Worm (Caenorhabditis elegans): ENCODE measurements around the gene cyld-1.

DNA sequence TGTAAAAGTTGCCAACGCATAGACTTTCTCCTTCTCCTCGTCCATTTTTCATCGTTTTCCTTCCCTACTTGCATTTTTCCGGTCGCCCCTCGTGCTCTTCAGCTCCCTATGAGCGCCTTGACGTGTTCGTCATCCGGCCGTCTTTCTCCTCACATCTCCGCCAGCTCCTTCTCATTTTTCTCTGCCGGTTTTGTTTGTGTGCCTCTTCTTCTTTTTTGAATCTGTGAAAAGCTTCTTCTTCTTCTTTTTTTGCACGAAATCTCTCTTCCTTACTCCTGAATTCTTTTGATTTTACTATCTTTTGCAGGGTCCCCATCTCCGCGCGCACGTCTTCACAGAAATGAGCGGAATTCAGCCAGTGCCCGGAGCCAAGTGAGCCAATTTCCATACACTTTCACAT, 58.9 kb downstream of the cyld-1 start, which contains the start of gene K11H3.3:
- TF ChIP-seq unc-62 (GFP tag; optimal IDR thresholded peaks at IDR 0.05): no peak
- no peak for TF ChIP-seq Y67H2A.10 (GFP tag; conservative IDR thresholded peaks at IDR 0.05)
- TF ChIP-seq die-1 (tag; optimal IDR thresholded peaks at IDR 0.05): no peak
- no peak for TF ChIP-seq nhr-120 (GFP tag; IDR thresholded peaks at IDR 0.05)
- no peak for TF ChIP-seq efl-1 (GFP tag; optimal IDR thresholded peaks at IDR 0.05)
- no peak for TF ChIP-seq him-1 (tag; optimal IDR thresholded peaks at IDR 0.05)
- TF ChIP-seq sea-2 (GFP tag; IDR thresholded peaks at IDR 0.05): no peak
- TF ChIP-seq B0019.2 (GFP tag; conservative IDR thresholded peaks at IDR 0.05): no peak
- TF ChIP-seq ztf-6 (GFP tag; IDR thresholded peaks at IDR 0.05): no peak
- no peak for TF ChIP-seq tlf-1 (GFP tag; optimal IDR thresholded peaks at IDR 0.05)
- no peak for TF ChIP-seq xnd-1 (tag; optimal IDR thresholded peaks at IDR 0.05)
- TF ChIP-seq bed-2 (GFP tag; IDR thresholded peaks at IDR 0.05): no peak
- no peak for TF ChIP-seq pha-4 (tag; optimal IDR thresholded peaks at IDR 0.05)
- TF ChIP-seq ZK185.1 (tag; optimal IDR thresholded peaks at IDR 0.05; ENCODE audit: poor library complexity, severe bottlenecking): no peak
